Worm (Caenorhabditis elegans) whole organism, young adult: ENCODE results near the gene ZK856.18.
A peak's percentile ranks its signal among the peaks of the same experiment; 100 is the strongest.

Source experiments
- F33H1.4 ChIP-seq: fragments of 200-800 bp; sonication (Bioruptor generic); IDR thresholded peaks from 2 replicates; pipeline ENCODE4 v1.3.6; 2022; ENCODE audit warnings: missing genetic modification reagents, missing genetic modification characterization, missing compliant biosample characterization
- F39B2.1 ChIP-seq: fragments of 200-800 bp; sonication (Bioruptor generic); IDR thresholded peaks from 2 replicates; pipeline ENCODE4 v1.3.6; 2022; ENCODE audit warnings: missing genetic modification reagents, missing genetic modification characterization, missing compliant biosample characterization
- F52B5.7 ChIP-seq: sonication (generic microtip); optimal IDR thresholded peaks from 2 replicates; lab custom pipeline; 2016; ENCODE audit warnings: mild to moderate bottlenecking, missing genetic modification characterization, missing compliant biosample characterization
- F55B11.4 ChIP-seq: sonication (generic microtip); optimal IDR thresholded peaks from 2 replicates; lab custom pipeline; 2016; ENCODE audit warnings: missing compliant biosample characterization, missing genetic modification characterization, borderline replicate concordance; ENCODE audit not compliant: insufficient read depth
- F57A8.1 ChIP-seq: fragments of 200-800 bp; sonication (Bioruptor generic); optimal IDR thresholded peaks from 2 replicates; lab custom pipeline; 2018; ENCODE audit warnings: mild to moderate bottlenecking, missing genetic modification characterization, moderate library complexity, missing compliant biosample characterization
- K12H6.12 ChIP-seq: fragments of 200-800 bp; sonication (Bioruptor generic); optimal IDR thresholded peaks from 2 replicates; lab custom pipeline; 2018; ENCODE audit warnings: mild to moderate bottlenecking, missing genetic modification characterization, missing compliant biosample characterization
- T26A5.8 ChIP-seq: sonication (generic microtip); optimal IDR thresholded peaks from 2 replicates; lab custom pipeline; 2016; ENCODE audit warnings: missing genetic modification characterization, missing compliant biosample characterization
- Y95B8A.8 ChIP-seq: fragments of 200-800 bp; sonication (Bioruptor generic); IDR thresholded peaks from 2 replicates; pipeline ENCODE4 v1.3.6; 2022; ENCODE audit warnings: missing genetic modification reagents, missing genetic modification characterization, missing compliant biosample characterization
- ZK185.1 ChIP-seq: sonication (generic microtip); optimal IDR thresholded peaks from 2 replicates; lab custom pipeline; 2016; ENCODE audit warnings: mild to moderate bottlenecking, missing genetic modification characterization, missing compliant biosample characterization; ENCODE audit not compliant: poor library complexity, severe bottlenecking
- attf-3 ChIP-seq: fragments of 200-800 bp; sonication (Bioruptor generic); conservative IDR thresholded peaks from 2 replicates; pipeline ENCODE4 v1.3.6; 2022; ENCODE audit warnings: missing genetic modification reagents, missing genetic modification characterization, missing compliant biosample characterization
- attf-5 ChIP-seq: fragments of 200-800 bp; sonication (Bioruptor generic); optimal IDR thresholded peaks from 2 replicates; lab custom pipeline; 2018; ENCODE audit warnings: mild to moderate bottlenecking, missing genetic modification characterization, missing compliant biosample characterization
- attf-6 ChIP-seq: fragments of 200-800 bp; sonication (Bioruptor generic); IDR thresholded peaks from 2 replicates; pipeline ENCODE4 v1.3.6; 2022; ENCODE audit warnings: missing genetic modification reagents, missing genetic modification characterization, missing compliant biosample characterization
- bed-1 ChIP-seq: fragments of 200-800 bp; sonication (Bioruptor generic); IDR thresholded peaks from 2 replicates; pipeline ENCODE4 v1.3.6; 2022; ENCODE audit warnings: missing genetic modification reagents, missing genetic modification characterization, missing compliant biosample characterization
- cebp-1 ChIP-seq, 2 experiments: fragments of 200-800 bp in 1 of 2; sonication (Bioruptor generic) in 1 of 2; sonication (generic microtip) in 1 of 2; IDR thresholded peaks in 1 of 2; optimal IDR thresholded peaks in 1 of 2; 2 replicates each; pipeline versions ENCODE4 v1.3.6 to Lab custom; 2017 to 2022; ENCODE audit warnings: missing compliant biosample characterization in 2 of 2, missing genetic modification characterization in 2 of 2, mild to moderate bottlenecking in 1 of 2, missing genetic modification reagents in 1 of 2, moderate library complexity in 1 of 2
- ceh-100 ChIP-seq: fragments of 200-800 bp; sonication (Bioruptor generic); IDR thresholded peaks from 2 replicates; pipeline ENCODE4 v1.3.6; 2022; ENCODE audit warnings: missing genetic modification reagents, missing genetic modification characterization, missing compliant biosample characterization
- ceh-27 ChIP-seq: fragments of 200-800 bp; sonication (Bioruptor generic); optimal IDR thresholded peaks from 2 replicates; lab custom pipeline; 2018; ENCODE audit warnings: mild to moderate bottlenecking, missing genetic modification characterization, moderate library complexity, missing compliant biosample characterization
- dox-1 ChIP-seq: fragments of 200-800 bp; sonication (Bioruptor generic); IDR thresholded peaks from 2 replicates; pipeline ENCODE4 v1.3.6; 2022; ENCODE audit warnings: missing genetic modification reagents, missing genetic modification characterization, missing compliant biosample characterization
- dpl-1 ChIP-seq: fragments of 150-350 bp; optimal IDR thresholded peaks from 2 replicates; lab custom pipeline; 2014; ENCODE audit warnings: missing biosample characterization, missing genetic modification reagents, missing genetic modification characterization
- ekl-4 ChIP-seq: fragments of 200-800 bp; sonication (Bioruptor generic); IDR thresholded peaks from 2 replicates; pipeline ENCODE4 v1.3.6; 2022; ENCODE audit warnings: missing genetic modification reagents, missing genetic modification characterization, missing compliant biosample characterization
- gei-17 ChIP-seq: fragments of 200-800 bp; sonication (Bioruptor generic); optimal IDR thresholded peaks from 2 replicates; lab custom pipeline; 2018; ENCODE audit warnings: mild to moderate bottlenecking, missing genetic modification characterization, missing compliant biosample characterization
- hmg-1.2 ChIP-seq: fragments of 200-800 bp; sonication (Bioruptor generic); IDR thresholded peaks from 2 replicates; pipeline ENCODE4 v1.3.6; 2022; ENCODE audit warnings: missing genetic modification reagents, missing genetic modification characterization, missing compliant biosample characterization
- let-607 ChIP-seq, 2 experiments: fragments of 200-800 bp in 1 of 2; sonication (Bioruptor generic) in 1 of 2; sonication (generic microtip) in 1 of 2; optimal IDR thresholded peaks; 2 replicates each; lab custom pipeline; 2016 to 2018; ENCODE audit warnings: mild to moderate bottlenecking in 2 of 2, missing compliant biosample characterization in 2 of 2, missing genetic modification characterization in 2 of 2, moderate library complexity in 2 of 2, missing genotype in 1 of 2
- lin-26 ChIP-seq: fragments of 200-800 bp; sonication (Bioruptor generic); IDR thresholded peaks from 2 replicates; pipeline ENCODE4 v1.3.6; 2022; ENCODE audit warnings: missing genetic modification reagents, missing genetic modification characterization, missing compliant biosample characterization
- lin-40 ChIP-seq: sonication (generic microtip); optimal IDR thresholded peaks from 2 replicates; lab custom pipeline; 2016; ENCODE audit warnings: missing genetic modification characterization, mild to moderate bottlenecking, missing compliant biosample characterization, missing genotype, missing genetic modification reagents
- madf-10 ChIP-seq: sonication (generic microtip); optimal IDR thresholded peaks from 2 replicates; lab custom pipeline; 2016; ENCODE audit warnings: mild to moderate bottlenecking, missing genetic modification characterization, missing compliant biosample characterization
- madf-6 ChIP-seq: fragments of 200-800 bp; sonication (Bioruptor generic); IDR thresholded peaks from 2 replicates; pipeline ENCODE4 v1.3.6; 2022; ENCODE audit warnings: missing genetic modification reagents, missing genetic modification characterization, missing compliant biosample characterization
- mcd-1 ChIP-seq: fragments of 200-800 bp; sonication (Bioruptor generic); IDR thresholded peaks from 2 replicates; pipeline ENCODE4 v1.3.6; 2022; ENCODE audit warnings: missing genetic modification reagents, missing genetic modification characterization, missing compliant biosample characterization
- nhr-80 ChIP-seq: sonication (generic microtip); optimal IDR thresholded peaks from 2 replicates; lab custom pipeline; 2016; ENCODE audit warnings: missing genetic modification characterization, missing compliant biosample characterization
- pha-4 ChIP-seq: fragments of 150-350 bp; sonication (generic microtip); optimal IDR thresholded peaks from 2 replicates; lab custom pipeline; 2014; ENCODE audit warnings: missing biosample characterization, missing genetic modification reagents, missing genetic modification characterization
- sea-2 ChIP-seq: fragments of 200-800 bp; sonication (Bioruptor generic); IDR thresholded peaks from 2 replicates; pipeline ENCODE4 v1.3.6; 2022; ENCODE audit warnings: missing genetic modification characterization, missing compliant biosample characterization
- snpc-4 ChIP-seq, 5 experiments: fragments of 150-350 bp in 1 of 5; sonication (generic microtip) in 4 of 5; optimal IDR thresholded peaks; 2 replicates each; lab custom pipeline; 2014 to 2018; ENCODE audit warnings: missing genetic modification characterization in 5 of 5, missing biosample characterization in 3 of 5, antibody characterized with exemption in 2 of 5, mild to moderate bottlenecking in 2 of 5, missing compliant biosample characterization in 2 of 5, missing genotype in 2 of 5, moderate library complexity in 2 of 5, missing genetic modification reagents in 1 of 5
- somi-1 ChIP-seq: fragments of 200-800 bp; sonication (Bioruptor generic); optimal IDR thresholded peaks from 2 replicates; lab custom pipeline; 2018; ENCODE audit warnings: mild to moderate bottlenecking, missing genetic modification characterization, missing compliant biosample characterization
- ztf-18 ChIP-seq: sonication (generic microtip); optimal IDR thresholded peaks from 2 replicates; lab custom pipeline; 2016; ENCODE audit warnings: missing genotype, mild to moderate bottlenecking, missing genetic modification characterization, missing compliant biosample characterization
- ztf-26 ChIP-seq: sonication (generic microtip); optimal IDR thresholded peaks from 2 replicates; lab custom pipeline; 2017; ENCODE audit warnings: missing genetic modification characterization, missing compliant biosample characterization
- ztf-3 ChIP-seq: fragments of 200-800 bp; sonication (Bioruptor generic); optimal IDR thresholded peaks from 2 replicates; lab custom pipeline; 2018; ENCODE audit warnings: mild to moderate bottlenecking, missing genetic modification characterization, missing compliant biosample characterization

Gene ZK856.18

DNA sequence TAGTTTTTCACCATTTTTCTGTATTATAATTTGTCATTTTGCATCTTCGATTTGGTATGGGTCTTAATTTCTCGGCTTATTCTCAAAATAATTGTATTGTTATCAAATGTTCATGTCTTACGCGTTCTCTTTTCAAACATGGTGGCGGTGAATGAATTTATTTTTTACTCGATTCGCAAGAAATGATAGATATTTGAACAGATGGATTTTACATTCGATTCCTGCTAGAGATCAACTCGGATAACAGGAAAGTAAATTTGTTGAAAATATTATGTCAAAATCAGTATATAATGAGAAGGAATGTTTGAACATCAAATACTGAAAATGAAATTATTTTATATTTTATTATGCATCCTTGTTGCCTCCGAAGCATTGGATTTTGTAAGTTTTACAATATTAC lies 2.8 kb downstream of the ZK856.18 start, which contains the start of gene ZK856.4:
ZK856.4 (plus strand) TSS at position 301 of the 400 bp plus-strand sequence.
- TF ChIP-seq dpl-1 (no peak), madf-10 (tag; lab: Kevin White, UChicago) (no peak), T26A5.8 (tag; lab: Kevin White, UChicago) (no peak), ztf-3 (GFP tag; lab: Kevin White, UChicago) (no peak), bed-1 (GFP tag; lab: Robert Waterston, UW) (no peak)

DNA sequence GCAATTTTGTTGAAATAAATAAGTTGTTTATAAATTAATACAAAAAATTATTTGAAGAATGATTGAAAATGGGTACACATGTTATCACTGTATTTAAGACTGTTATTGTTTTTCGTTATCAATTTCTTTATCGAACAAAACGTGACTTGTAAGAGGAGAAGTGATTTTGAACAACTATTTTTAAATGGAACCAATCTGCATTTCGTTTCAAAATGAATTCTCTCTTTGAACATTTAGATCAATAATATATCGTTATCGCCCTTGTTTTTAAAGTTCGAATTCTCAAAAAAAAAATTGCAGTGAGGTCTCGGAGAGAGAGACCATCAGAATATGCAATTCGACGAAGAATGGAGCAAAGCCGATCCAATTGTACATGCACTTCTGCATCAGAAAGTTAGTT lies 6.6 kb downstream of the ZK856.18 start, which contains the start of gene cul-5:
cul-5 (plus strand) TSS at position 301 of the 400 bp plus-strand sequence.
- no peak for TF ChIP-seq attf-6
- no peak for TF ChIP-seq madf-6 (GFP tag; lab: Robert Waterston, UW)
- no peak for TF ChIP-seq F57A8.1 (GFP tag; lab: Kevin White, UChicago)
- no peak for TF ChIP-seq F33H1.4 (GFP tag; lab: Robert Waterston, UW)
- no peak for TF ChIP-seq F52B5.7 (tag; lab: Kevin White, UChicago)

- TF ChIP-seq snpc-4 (GFP tag; optimal IDR thresholded peaks at IDR 0.05; lab: Kevin White, UChicago) = no peak
- peak in 2 of 4 experiments; percentile 14 to 23 for TF ChIP-seq snpc-4 (tag; optimal IDR thresholded peaks at IDR 0.05; lab: Kevin White, UChicago)
- TF ChIP-seq Y95B8A.8 = no peak
- TF ChIP-seq nhr-80 (tag; lab: Kevin White, UChicago) = peak; percentile 16
- no peak for TF ChIP-seq lin-26 (GFP tag; lab: Robert Waterston, UW)
- peak; percentile 10; the same call in 1 of the 2 replicates for TF ChIP-seq hmg-1.2 (GFP tag; lab: Robert Waterston, UW)
- TF ChIP-seq F52B5.7 (tag; lab: Kevin White, UChicago) = no peak
- peak; percentile 91 for TF ChIP-seq ceh-100
- no peak for TF ChIP-seq T26A5.8 (tag; lab: Kevin White, UChicago)
- peak in 1 of 2 experiments; percentile 6 for TF ChIP-seq let-607 (tag; optimal IDR thresholded peaks at IDR 0.05; lab: Kevin White, UChicago)
- TF ChIP-seq F39B2.1 (GFP tag; lab: Robert Waterston, UW) = no peak
- no peak for TF ChIP-seq cebp-1 (GFP tag; IDR thresholded peaks at IDR 0.05; lab: Robert Waterston, UW)
- TF ChIP-seq cebp-1 (tag; optimal IDR thresholded peaks at IDR 0.05; lab: Kevin White, UChicago) = peak; percentile 32
- TF ChIP-seq sea-2 (GFP tag; lab: Robert Waterston, UW) = no peak
- TF ChIP-seq attf-5 = peak; percentile 44
- no peak for TF ChIP-seq ztf-26 (tag; lab: Kevin White, UChicago)
- TF ChIP-seq attf-3 (GFP tag; lab: Robert Waterston, UW) = 0 out of 2 replicates have a peak, but pooled peaks have one; percentile 18
- no peak for TF ChIP-seq somi-1
- peak; percentile 58; the same call in 1 of the 2 replicates for TF ChIP-seq dox-1 (GFP tag; lab: Robert Waterston, UW)
- no peak for TF ChIP-seq F33H1.4 (GFP tag; lab: Robert Waterston, UW)
- peak; percentile 30 for TF ChIP-seq ztf-18 (tag; lab: Kevin White, UChicago)
- TF ChIP-seq K12H6.12 (tag; lab: Kevin White, UChicago) = peak; percentile 43
- peak; percentile 2 for TF ChIP-seq ZK185.1 (tag; lab: Kevin White, UChicago)
- peak; percentile 91 for TF ChIP-seq mcd-1
- no peak for TF ChIP-seq F55B11.4 (tag; lab: Kevin White, UChicago)
- no peak for TF ChIP-seq ekl-4 (GFP tag; lab: Robert Waterston, UW)
- TF ChIP-seq pha-4 (tag; lab: Kevin White, UChicago) = no peak
- no peak for TF ChIP-seq gei-17 (GFP tag; lab: Kevin White, UChicago)
- TF ChIP-seq ceh-27 (GFP tag; lab: Kevin White, UChicago) = peak; percentile 56
- peak; percentile 31 for TF ChIP-seq lin-40 (tag; lab: Kevin White, UChicago)
Observed at ce11 chrV:10178166-10178565, 7.6 kb downstream of the ZK856.18 start.
